Worm (Caenorhabditis elegans): ENCODE measurements around the gene F46B3.15.

- TF ChIP-seq R02D3.7 (tag; optimal IDR thresholded peaks at IDR 0.05), result no peak
- TF ChIP-seq lin-39 (tag; optimal IDR thresholded peaks at IDR 0.05), result no peak
- TF ChIP-seq tra-1 (GFP tag; IDR thresholded peaks at IDR 0.05), result no peak
- no peak for TF ChIP-seq spr-1 (tag; optimal IDR thresholded peaks at IDR 0.05)
- TF ChIP-seq mdl-1 (tag; optimal IDR thresholded peaks at IDR 0.05), result no peak
- no peak for TF ChIP-seq arid-1 (GFP tag; conservative IDR thresholded peaks at IDR 0.05)
- no peak for TF ChIP-seq jun-1 (tag; optimal IDR thresholded peaks at IDR 0.05)
- TF ChIP-seq zag-1 (tag; optimal IDR thresholded peaks at IDR 0.05), result no peak
- TF ChIP-seq F37D6.2 (tag; optimal IDR thresholded peaks at IDR 0.05), result no peak
- TF ChIP-seq ZK337.2 (GFP tag; IDR thresholded peaks at IDR 0.05), result no peak
Measured at ce11 chrV:20604606-20605155, 28.8 kb downstream of the F46B3.15 start, which contains the start of gene ttr-57.
